Fruit fly (Drosophila melanogaster) Kc167 (cell line): ENCODE data around the gene CG14247.

Experiments
- Myc ChIP-seq: fragments of >200 bp; optimal IDR thresholded peaks from 2 replicates; lab custom pipeline; 2017; ENCODE audit warnings: missing external identifiers
- Sin3A ChIP-seq: fragments of >200 bp; optimal IDR thresholded peaks from 2 replicates; lab custom pipeline; 2018; ENCODE audit warnings: missing external identifiers
- h ChIP-seq: fragments of >200 bp; optimal IDR thresholded peaks from 3 replicates; lab custom pipeline; 2018; ENCODE audit warnings: missing external identifiers
- insv ChIP-seq: fragments of >200 bp; optimal IDR thresholded peaks from 3 replicates; lab custom pipeline; 2018; ENCODE audit warnings: missing external identifiers
- psq ChIP-seq: fragments of >200 bp; optimal IDR thresholded peaks from 2 replicates; lab custom pipeline; 2017; ENCODE audit warnings: missing external identifiers

- TF ChIP-seq h (lab: Kevin White, UChicago) (no peak), Myc (lab: Kevin White, UChicago) (no peak), insv (no peak), Sin3A (lab: Kevin White, UChicago) (no peak), psq (lab: Kevin White, UChicago) (no peak)
These were observed at the start of gene CG14247 for dm6 chr3R:26737310-26737709.
